Fruit fly (Drosophila melanogaster) whole organism, wandering third instar larva: ENCODE measurements around the gene Imp.

Experiments used
- Abd-B ChIP-seq: fragments of >200 bp; optimal IDR thresholded peaks from 2 replicates; lab custom pipeline; 2017; ENCODE audit warnings: missing biosample characterization, missing genetic modification characterization
- CG9705 ChIP-seq: fragments of 200-800 bp; sonication (Bioruptor generic); optimal IDR thresholded peaks from 2 replicates; lab custom pipeline; 2018; ENCODE audit warnings: missing biosample characterization, mild to moderate bottlenecking, missing genetic modification characterization
- CrebA ChIP-seq: fragments of 200-800 bp; sonication (Bioruptor generic); optimal IDR thresholded peaks from 2 replicates; lab custom pipeline; 2016; ENCODE audit warnings: missing biosample characterization, mild to moderate bottlenecking, missing genetic modification characterization, borderline replicate concordance
- Dfd ChIP-seq: fragments of >200 bp; optimal IDR thresholded peaks from 2 replicates; lab custom pipeline; 2017; ENCODE audit warnings: missing biosample characterization, missing genetic modification characterization
- Dif ChIP-seq: fragments of 200-275, 200-300 bp; sonication (Bioruptor generic); optimal IDR thresholded peaks from 2 replicates; lab custom pipeline; 2018; ENCODE audit warnings: missing biosample characterization, missing genetic modification characterization; ENCODE audit not compliant: partially characterized antibody
- GATAd ChIP-seq: sonication (Bioruptor generic); optimal IDR thresholded peaks from 2 replicates; lab custom pipeline; 2016; ENCODE audit warnings: missing biosample characterization, missing genetic modification characterization
- Hnf4 ChIP-seq: fragments of 200-800 bp; sonication (Bioruptor generic); optimal IDR thresholded peaks from 2 replicates; lab custom pipeline; 2016; ENCODE audit warnings: missing biosample characterization, mild to moderate bottlenecking, missing genetic modification characterization
- Hr78 ChIP-seq: fragments of >200 bp; optimal IDR thresholded peaks from 2 replicates; lab custom pipeline; 2017; ENCODE audit warnings: missing biosample characterization, missing genetic modification characterization
- Jra ChIP-seq: sonication (Bioruptor generic); optimal IDR thresholded peaks from 2 replicates; lab custom pipeline; 2016; ENCODE audit warnings: missing biosample characterization, missing genetic modification characterization
- Mio ChIP-seq: sonication (Bioruptor generic); optimal IDR thresholded peaks from 2 replicates; lab custom pipeline; 2016; ENCODE audit warnings: missing biosample characterization, missing genetic modification characterization
- OdsH ChIP-seq: fragments of 200-800 bp; sonication (Bioruptor generic); optimal IDR thresholded peaks from 2 replicates; lab custom pipeline; 2016; ENCODE audit warnings: missing biosample characterization, mild to moderate bottlenecking, missing genetic modification characterization
- Rel ChIP-seq, 2 experiments: fragments of 200-800 bp; sonication (Bioruptor generic) in 1 of 2; optimal IDR thresholded peaks; 2 replicates in 1 of 2; 3 replicates in 1 of 2; lab custom pipeline; 2016 to 2019; ENCODE audit warnings: mild to moderate bottlenecking in 2 of 2, missing biosample characterization in 2 of 2, missing genetic modification characterization in 2 of 2, moderate library complexity in 1 of 2
- Sp1 ChIP-seq: fragments of 200-800 bp; sonication (Bioruptor generic); optimal IDR thresholded peaks from 3 replicates; lab custom pipeline; 2019; ENCODE audit warnings: missing biosample characterization, mild to moderate bottlenecking, missing genetic modification characterization, moderate library complexity
- Vsx2 ChIP-seq: fragments of 200-300, 225-300 bp; sonication (Bioruptor generic); optimal IDR thresholded peaks from 2 replicates; lab custom pipeline; 2018; ENCODE audit warnings: missing biosample characterization, missing genetic modification characterization; ENCODE audit not compliant: partially characterized antibody
- br ChIP-seq: fragments of 200-800 bp; sonication (Bioruptor generic); optimal IDR thresholded peaks from 2 replicates; lab custom pipeline; 2016; ENCODE audit warnings: missing biosample characterization, missing genetic modification characterization
- brk ChIP-seq: fragments of 200-800 bp; sonication (Bioruptor generic); optimal IDR thresholded peaks from 2 replicates; lab custom pipeline; 2016; ENCODE audit warnings: missing biosample characterization, mild to moderate bottlenecking, missing genetic modification characterization
- dl ChIP-seq, 2 experiments: fragments of 175-275, 200-275 bp in 1 of 2; fragments of 200-275 bp in 1 of 2; sonication (Bioruptor generic); optimal IDR thresholded peaks; lab custom pipeline; 2018; ENCODE audit warnings: mild to moderate bottlenecking in 2 of 2, missing biosample characterization in 2 of 2, missing genetic modification characterization in 2 of 2, moderate library complexity in 2 of 2; ENCODE audit not compliant: partially characterized antibody in 2 of 2, insufficient read depth in 1 of 2
- dsf ChIP-seq: sonication (Bioruptor generic); optimal IDR thresholded peaks from 2 replicates; lab custom pipeline; 2016; ENCODE audit warnings: missing biosample characterization, missing genetic modification characterization, borderline replicate concordance
- ey ChIP-seq: fragments of 200-800 bp; sonication (Bioruptor generic); optimal IDR thresholded peaks from 2 replicates; lab custom pipeline; 2016; ENCODE audit warnings: missing biosample characterization, missing genetic modification characterization
- foxo ChIP-seq, 2 experiments: fragments of 200-800 bp; sonication (Bioruptor generic); optimal IDR thresholded peaks; 2 replicates in 1 of 2; 3 replicates in 1 of 2; lab custom pipeline; 2016 to 2017; ENCODE audit warnings: missing biosample characterization in 2 of 2, missing genetic modification characterization in 2 of 2
- fru ChIP-seq: fragments of 200-800 bp; sonication (Bioruptor generic); optimal IDR thresholded peaks from 3 replicates; lab custom pipeline; 2016; ENCODE audit warnings: missing biosample characterization, mild to moderate bottlenecking, missing genetic modification characterization
- h ChIP-seq: fragments of 200-800 bp; sonication (Bioruptor generic); optimal IDR thresholded peaks from 3 replicates; lab custom pipeline; 2016; ENCODE audit warnings: missing biosample characterization, mild to moderate bottlenecking, missing genetic modification characterization
- jim ChIP-seq: fragments of 175-275, 200-325 bp; sonication (Bioruptor generic); optimal IDR thresholded peaks from 2 replicates; lab custom pipeline; 2016; ENCODE audit warnings: missing biosample characterization, mild to moderate bottlenecking, missing genetic modification characterization
- lola ChIP-seq: fragments of >200 bp; optimal IDR thresholded peaks from 2 replicates; lab custom pipeline; 2017; ENCODE audit warnings: missing biosample characterization, missing genetic modification characterization
- pan ChIP-seq: fragments of >200 bp; optimal IDR thresholded peaks from 2 replicates; lab custom pipeline; 2017
- psq ChIP-seq: fragments of 200-800 bp; sonication (Bioruptor generic); optimal IDR thresholded peaks from 3 replicates; lab custom pipeline; 2017; ENCODE audit warnings: missing biosample characterization, mild to moderate bottlenecking, missing genetic modification characterization, moderate library complexity
- rgr ChIP-seq: fragments of 200-800 bp; sonication (Bioruptor generic); optimal IDR thresholded peaks from 3 replicates; lab custom pipeline; 2016; ENCODE audit warnings: missing biosample characterization, mild to moderate bottlenecking, missing genetic modification characterization
- sage ChIP-seq: fragments of 200-800 bp; sonication (Bioruptor generic); optimal IDR thresholded peaks from 2 replicates; lab custom pipeline; 2016; ENCODE audit warnings: missing biosample characterization, mild to moderate bottlenecking, missing genetic modification characterization
- sv ChIP-seq: fragments of 200-800 bp; sonication (Bioruptor generic); optimal IDR thresholded peaks from 3 replicates; lab custom pipeline; 2016; ENCODE audit warnings: missing biosample characterization, missing genetic modification characterization
- tai ChIP-seq: sonication (Bioruptor generic); optimal IDR thresholded peaks from 2 replicates; lab custom pipeline; 2016; ENCODE audit warnings: missing biosample characterization, missing genetic modification characterization
- woc ChIP-seq: sonication (Bioruptor generic); optimal IDR thresholded peaks from 2 replicates; lab custom pipeline; 2016; ENCODE audit warnings: missing biosample characterization, mild to moderate bottlenecking, missing genetic modification characterization

Gene Imp

dm6 chrX:10744773-10745589, 79.1 kb downstream of the Imp start, which contains the start of gene stx (continued):
- TF ChIP-seq CG9705 (GFP tag; lab: Kevin White, UChicago) (no peak), foxo (GFP tag; optimal IDR thresholded peaks at IDR 0.05; lab: Kevin White, UChicago) (peak in 1 of 2 experiments; percentile 8), Vsx2 (GFP tag; lab: Kevin White, UChicago) (no peak), h (GFP tag; lab: Kevin White, UChicago) (peak; percentile 6), Jra (peak; percentile 16)

dm6 chrX:10744315-10744767, 79.7 kb downstream of the Imp start, which contains the start of gene ras:
Gene ras (plus strand): TSS chrX:10744502.
- TF ChIP-seq br (GFP tag; lab: Kevin White, UChicago) (no peak), Mio (no peak), Abd-B (GFP tag; lab: Kevin White, UChicago) (no peak), foxo (GFP tag; optimal IDR thresholded peaks at IDR 0.05; lab: Kevin White, UChicago) (no peak), CG9705 (GFP tag; lab: Kevin White, UChicago) (no peak), ey (GFP tag; lab: Kevin White, UChicago) (no peak), Dfd (GFP tag; lab: Kevin White, UChicago) (no peak), woc (GFP tag; lab: Kevin White, UChicago) (no peak), sage (GFP tag; lab: Kevin White, UChicago) (no peak), psq (GFP tag; lab: Kevin White, UChicago) (no peak), Sp1 (no peak), dsf (GFP tag; lab: Kevin White, UChicago) (no peak), Hr78 (GFP tag; lab: Kevin White, UChicago) (no peak), fru (GFP tag; lab: Kevin White, UChicago) (no peak), jim (GFP tag; lab: Kevin White, UChicago) (no peak), h (GFP tag; lab: Kevin White, UChicago) (no peak), sv (no peak), rgr (GFP tag; lab: Kevin White, UChicago) (no peak), OdsH (no peak), tai (GFP tag; lab: Kevin White, UChicago) (no peak)

dm6 chrX:10743825-10744224, 80.3 kb downstream of the Imp start:
- TF ChIP-seq Dfd (GFP tag; lab: Kevin White, UChicago) = peak; percentile 69
- no peak for TF ChIP-seq Hnf4 (GFP tag; lab: Kevin White, UChicago)

dm6 chrX:10742578-10742976, 81.5 kb downstream of the Imp start:
- TF ChIP-seq OdsH (no peak), rgr (GFP tag; lab: Kevin White, UChicago) (no peak), ey (GFP tag; lab: Kevin White, UChicago) (no peak), Mio (no peak), dsf (GFP tag; lab: Kevin White, UChicago) (no peak), woc (GFP tag; lab: Kevin White, UChicago) (no peak), Jra (no peak), foxo (GFP tag; optimal IDR thresholded peaks at IDR 0.05; lab: Kevin White, UChicago) (no peak), lola (GFP tag; lab: Kevin White, UChicago) (no peak), GATAd (GFP tag; lab: Kevin White, UChicago) (no peak), Abd-B (GFP tag; lab: Kevin White, UChicago) (no peak), dl (GFP tag; optimal IDR thresholded peaks at IDR 0.05; lab: Kevin White, UChicago; ENCODE audit: insufficient read depth in 1 of 2, partially characterized antibody in 2 of 2) (no peak), pan (lab: Kevin White, UChicago) (no peak), Hnf4 (GFP tag; lab: Kevin White, UChicago) (no peak), Dif (GFP tag; lab: Kevin White, UChicago) (no peak), fru (GFP tag; lab: Kevin White, UChicago) (no peak), brk (GFP tag; lab: Kevin White, UChicago) (no peak), CrebA (GFP tag; lab: Kevin White, UChicago) (no peak), Sp1 (no peak), Rel (GFP tag; optimal IDR thresholded peaks at IDR 0.05; lab: Kevin White, UChicago) (no peak), Rel (tag; optimal IDR thresholded peaks at IDR 0.05; lab: Kevin White, UChicago) (no peak)
